Worm (Caenorhabditis elegans): Measurements from ENCODE around the gene srg-40.
A peak's percentile ranks its signal among the peaks of the same experiment; 100 is the strongest.

The srg-40 gene

ce11 chrV:11147780-11148144, 16.6 kb downstream of the srg-40 start (continued):
- TF ChIP-seq lin-35 (GFP tag; optimal IDR thresholded peaks at IDR 0.05): no peak
- TF ChIP-seq tbp1 (GFP tag; optimal IDR thresholded peaks at IDR 0.05): no peak
- TF ChIP-seq tbx-9 (tag; optimal IDR thresholded peaks at IDR 0.05; ENCODE audit: borderline replicate concordance): no peak

ce11 chrV:11146958-11147779, 17.2 kb downstream of the srg-40 start, which contains the start of the genes T19C4.24 and nlp-33:
T19C4.24 (minus strand) TSS chrV:11147008.
nlp-33 (plus strand) TSS chrV:11147346.
- TF ChIP-seq hlh-12 (tag; optimal IDR thresholded peaks at IDR 0.05): no peak
- no peak for TF ChIP-seq ceh-58 (GFP tag; IDR thresholded peaks at IDR 0.05)
- no peak for TF ChIP-seq D2030.7 (GFP tag; IDR thresholded peaks at IDR 0.05)
- peak; percentile 71 for TF ChIP-seq ama-1 (optimal IDR thresholded peaks at IDR 0.05)
- TF ChIP-seq ama-1 (GFP tag; optimal IDR thresholded peaks at IDR 0.05): no peak
- no peak for TF ChIP-seq Y53G8AR.9 (GFP tag; conservative IDR thresholded peaks at IDR 0.05)
- no peak for TF ChIP-seq Y53F4B.3 (GFP tag; IDR thresholded peaks at IDR 0.05)
- no peak for TF ChIP-seq egl-44 (GFP tag; IDR thresholded peaks at IDR 0.05)
- no peak for TF ChIP-seq nhr-120 (GFP tag; IDR thresholded peaks at IDR 0.05)
- TF ChIP-seq mcd-1 (GFP tag; IDR thresholded peaks at IDR 0.05): peak; percentile 34; the same call in 1 of the 2 replicates
- no peak for TF ChIP-seq madf-3 (GFP tag; IDR thresholded peaks at IDR 0.05)
- peak; percentile 17 for TF ChIP-seq repo-1 (tag; optimal IDR thresholded peaks at IDR 0.05)

- no peak for TF ChIP-seq Y53G8AR.9 (GFP tag; conservative IDR thresholded peaks at IDR 0.05)
Observed at ce11 chrV:11144694-11145093, 19.7 kb downstream of the srg-40 start, which contains the start of gene C06H2.7. C06H2.7 (minus strand) TSS chrV:11144794.

- TF ChIP-seq gei-17 (GFP tag; optimal IDR thresholded peaks at IDR 0.05) (no peak), nhr-80 (tag; optimal IDR thresholded peaks at IDR 0.05) (no peak), K11D2.4 (GFP tag; IDR thresholded peaks at IDR 0.05) (no peak), bed-1 (GFP tag; IDR thresholded peaks at IDR 0.05) (no peak)
Observed at ce11 chrV:11141179-11141578, 23.2 kb downstream of the srg-40 start, which contains the start of gene folt-1. folt-1 (plus strand) TSS chrV:11141479.

- TF ChIP-seq nhr-80 (tag; optimal IDR thresholded peaks at IDR 0.05) (peak; percentile 44), nfya-2 (GFP tag; IDR thresholded peaks at IDR 0.05) (no peak), nhr-120 (GFP tag; IDR thresholded peaks at IDR 0.05) (no peak), lir-1 (GFP tag; conservative IDR thresholded peaks at IDR 0.05) (no peak), ztf-26 (tag; optimal IDR thresholded peaks at IDR 0.05) (no peak), F57C9.4 (tag; optimal IDR thresholded peaks at IDR 0.05) (no peak), hrde-1 (tag; optimal IDR thresholded peaks at IDR 0.05; ENCODE audit: borderline replicate concordance) (no peak), ztf-3 (GFP tag; optimal IDR thresholded peaks at IDR 0.05) (no peak), Y67H2A.10 (GFP tag; conservative IDR thresholded peaks at IDR 0.05) (no peak), hmg-1.2 (GFP tag; IDR thresholded peaks at IDR 0.05) (peak; percentile 19; the same call in 1 of the 2 replicates), repo-1 (tag; optimal IDR thresholded peaks at IDR 0.05) (no peak), C17E4.6 (GFP tag; IDR thresholded peaks at IDR 0.05) (no peak), nfya-1 (tag; optimal IDR thresholded peaks at IDR 0.05; ENCODE audit: borderline replicate concordance, insufficient read depth) (no peak), attf-5 (GFP tag; optimal IDR thresholded peaks at IDR 0.05) (peak; percentile 47), bed-1 (GFP tag; IDR thresholded peaks at IDR 0.05) (no peak), Y95B8A.8 (GFP tag; IDR thresholded peaks at IDR 0.05) (no peak)
Observed at ce11 chrV:11140326-11140725, 24.0 kb downstream of the srg-40 start.

Measured in whole organism, young adult.